Fruit fly (Drosophila melanogaster) whole organism, embryonic: ENCODE results near the gene Eig71Ej.

ENCODE experiments used
- Ada2b ChIP-seq: fragments of 200-800 bp; sonication (Bioruptor generic); IDR thresholded peaks from 2 replicates; pipeline ENCODE4 v1.3.6; 2022; ENCODE audit warnings: missing biosample characterization, missing genetic modification characterization
- Atf3 ChIP-seq: fragments of 200-800 bp; sonication (Bioruptor generic); optimal IDR thresholded peaks from 3 replicates; lab custom pipeline; 2016; ENCODE audit warnings: missing biosample characterization, missing genetic modification characterization
- CG10321 ChIP-seq: fragments of 200-800 bp; sonication (Bioruptor generic); IDR thresholded peaks from 2 replicates; pipeline ENCODE4 v1.3.6; 2022; ENCODE audit warnings: missing biosample characterization, missing genetic modification characterization
- CG10959 ChIP-seq: fragments of 200-800 bp; sonication (Bioruptor generic); IDR thresholded peaks from 2 replicates; pipeline ENCODE4 v1.3.6; 2022; ENCODE audit warnings: missing biosample characterization, missing genetic modification characterization
- CG11695 ChIP-seq: fragments of 200-800 bp; sonication (Bioruptor generic); IDR thresholded peaks from 3 replicates; pipeline ENCODE4 v1.3.6; 2022; ENCODE audit warnings: missing biosample characterization, missing genetic modification characterization
- CG11723 ChIP-seq: fragments of 200-800 bp; sonication (Bioruptor generic); optimal IDR thresholded peaks from 2 replicates; lab custom pipeline; 2017; ENCODE audit warnings: missing biosample characterization, mild to moderate bottlenecking, missing genetic modification characterization
- CG1529 ChIP-seq: fragments of 200-800 bp; sonication (Bioruptor generic); optimal IDR thresholded peaks from 3 replicates; lab custom pipeline; 2018; ENCODE audit warnings: missing biosample characterization, missing genetic modification characterization
- CG16779 ChIP-seq: fragments of 200-800 bp; sonication (Bioruptor generic); IDR thresholded peaks from 2 replicates; pipeline ENCODE4 v1.3.6; 2022; ENCODE audit warnings: missing biosample characterization, missing genetic modification characterization
- CG17829 ChIP-seq: fragments of 200-800 bp; optimal IDR thresholded peaks from 2 replicates; lab custom pipeline; 2019; ENCODE audit warnings: missing biosample characterization, mild to moderate bottlenecking, missing genetic modification characterization, moderate library complexity
- CG31441 ChIP-seq: fragments of 200-800 bp; sonication (Bioruptor generic); IDR thresholded peaks from 2 replicates; pipeline ENCODE4 v1.3.6; 2022; ENCODE audit warnings: missing biosample characterization, missing genetic modification characterization
- CG34376 ChIP-seq: fragments of 200-800 bp; sonication (Bioruptor generic); optimal IDR thresholded peaks from 2 replicates; lab custom pipeline; 2018; ENCODE audit warnings: missing biosample characterization, mild to moderate bottlenecking, missing genetic modification characterization
- CG4617 ChIP-seq: fragments of 200-800 bp; sonication (Bioruptor generic); optimal IDR thresholded peaks from 3 replicates; lab custom pipeline; 2016; ENCODE audit warnings: missing biosample characterization, missing genetic modification characterization, borderline replicate concordance
- CG6654 ChIP-seq: fragments of 200-800 bp; sonication (Bioruptor generic); optimal IDR thresholded peaks from 2 replicates; lab custom pipeline; 2017; ENCODE audit warnings: missing biosample characterization, mild to moderate bottlenecking, missing genetic modification characterization
- CG6689 ChIP-seq: fragments of 200-800 bp; sonication (Bioruptor generic); IDR thresholded peaks from 2 replicates; pipeline ENCODE4 v1.3.6; 2022; ENCODE audit warnings: missing biosample characterization, missing genetic modification characterization
- CG7372 ChIP-seq: fragments of 200-800 bp; sonication (Bioruptor generic); IDR thresholded peaks from 2 replicates; pipeline ENCODE4 v1.3.6; 2022; ENCODE audit warnings: missing biosample characterization, missing genetic modification characterization
- CG7786 ChIP-seq: fragments of 200-800 bp; sonication (Bioruptor generic); optimal IDR thresholded peaks from 2 replicates; lab custom pipeline; 2016; ENCODE audit warnings: missing biosample characterization, missing genetic modification characterization
- CG8089 ChIP-seq: fragments of 200-800 bp; sonication (Bioruptor generic); optimal IDR thresholded peaks from 3 replicates; lab custom pipeline; 2016; ENCODE audit warnings: missing biosample characterization, missing genetic modification characterization
- CG8281 ChIP-seq: fragments of 200-800 bp; sonication (Bioruptor generic); optimal IDR thresholded peaks from 2 replicates; lab custom pipeline; 2018; ENCODE audit warnings: missing biosample characterization, mild to moderate bottlenecking, missing genetic modification characterization, moderate library complexity
- CG8765 ChIP-seq: fragments of 200-800 bp; sonication (Bioruptor generic); IDR thresholded peaks from 2 replicates; pipeline ENCODE4 v1.3.6; 2022; ENCODE audit warnings: missing biosample characterization, missing genetic modification characterization
- CG9437 ChIP-seq: fragments of 200-800 bp; sonication (Bioruptor generic); optimal IDR thresholded peaks from 2 replicates; lab custom pipeline; 2018; ENCODE audit warnings: missing biosample characterization, mild to moderate bottlenecking, missing genetic modification characterization
- CG9609 ChIP-seq: fragments of 200-800 bp; sonication (Bioruptor generic); optimal IDR thresholded peaks from 3 replicates; lab custom pipeline; 2016; ENCODE audit warnings: missing biosample characterization, missing genetic modification characterization
- Dad ChIP-seq: fragments of 200-800 bp; sonication (Bioruptor generic); optimal IDR thresholded peaks from 3 replicates; lab custom pipeline; 2016; ENCODE audit warnings: missing biosample characterization, missing genetic modification characterization
- Dip3 ChIP-seq: fragments of 200-800 bp; sonication (Bioruptor generic); optimal IDR thresholded peaks from 3 replicates; lab custom pipeline; 2016; ENCODE audit warnings: missing biosample characterization, missing genetic modification characterization
- Drgx ChIP-seq: fragments of 200-800 bp; sonication (Bioruptor generic); IDR thresholded peaks from 2 replicates; pipeline ENCODE4 v1.3.6; 2022; ENCODE audit warnings: missing biosample characterization, missing genetic modification characterization
- Hr39 ChIP-seq: fragments of >200 bp; optimal IDR thresholded peaks from 2 replicates; lab custom pipeline; 2017
- Hr51 ChIP-seq, 2 experiments: fragments of 200-800 bp; sonication (Bioruptor generic); optimal IDR thresholded peaks; 2 replicates in 1 of 2; 3 replicates in 1 of 2; lab custom pipeline; 2016 to 2018; ENCODE audit warnings: missing biosample characterization in 2 of 2, missing genetic modification characterization in 2 of 2, mild to moderate bottlenecking in 1 of 2, moderate library complexity in 1 of 2
- Lim3 ChIP-seq: fragments of 200-800 bp; sonication (Bioruptor generic); IDR thresholded peaks from 2 replicates; pipeline ENCODE4 v1.3.6; 2022; ENCODE audit warnings: missing biosample characterization, missing genetic modification characterization
- MBD-R2 ChIP-seq: fragments of 200-800 bp; sonication (Bioruptor generic); IDR thresholded peaks from 2 replicates; pipeline ENCODE4 v1.3.6; 2022; ENCODE audit warnings: missing biosample characterization, missing genetic modification characterization
- PHDP ChIP-seq: fragments of 200-800 bp; sonication (Bioruptor generic); optimal IDR thresholded peaks from 3 replicates; lab custom pipeline; 2018; ENCODE audit warnings: missing biosample characterization, mild to moderate bottlenecking, missing genetic modification characterization, moderate library complexity
- Ravus ChIP-seq: fragments of 200-800 bp; sonication (Bioruptor generic); IDR thresholded peaks from 2 replicates; pipeline ENCODE4 v1.3.6; 2022; ENCODE audit warnings: missing biosample characterization, missing genetic modification characterization
- YL-1 ChIP-seq: fragments of 200-800 bp; sonication (Bioruptor generic); optimal IDR thresholded peaks from 3 replicates; lab custom pipeline; 2017; ENCODE audit warnings: missing biosample characterization, mild to moderate bottlenecking, missing genetic modification characterization
- al ChIP-seq: fragments of 200-800 bp; sonication (Bioruptor generic); IDR thresholded peaks from 2 replicates; pipeline ENCODE4 v1.3.6; 2022; ENCODE audit warnings: missing biosample characterization, missing genetic modification characterization
- ash1 ChIP-seq: fragments of 200-800 bp; sonication (Bioruptor generic); optimal IDR thresholded peaks from 2 replicates; lab custom pipeline; 2018; ENCODE audit warnings: missing biosample characterization, mild to moderate bottlenecking, missing genetic modification characterization
- bcd ChIP-seq: fragments of 200-800 bp; sonication (Bioruptor generic); optimal IDR thresholded peaks from 2 replicates; lab custom pipeline; 2017; ENCODE audit warnings: missing biosample characterization, mild to moderate bottlenecking, missing genetic modification characterization
- br ChIP-seq: fragments of >200 bp; optimal IDR thresholded peaks from 2 replicates; lab custom pipeline; 2017
- crc ChIP-seq: fragments of 200-800 bp; sonication (Bioruptor generic); optimal IDR thresholded peaks from 2 replicates; lab custom pipeline; 2016; ENCODE audit warnings: missing biosample characterization, missing genetic modification characterization
- dimm ChIP-seq: fragments of 200-800 bp; sonication (Bioruptor generic); IDR thresholded peaks from 2 replicates; pipeline ENCODE4 v1.3.6; 2022; ENCODE audit warnings: missing biosample characterization, missing genetic modification characterization
- fd3F ChIP-seq: fragments of 200-800 bp; sonication (Bioruptor generic); optimal IDR thresholded peaks from 2 replicates; lab custom pipeline; 2018; ENCODE audit warnings: missing biosample characterization, mild to moderate bottlenecking, missing genetic modification characterization, moderate library complexity
- fd64A ChIP-seq: fragments of 200-800 bp; sonication (Bioruptor generic); optimal IDR thresholded peaks from 3 replicates; lab custom pipeline; 2018; ENCODE audit warnings: missing biosample characterization, mild to moderate bottlenecking, missing genetic modification characterization
- gcm ChIP-seq: fragments of 200-800 bp; sonication (Bioruptor generic); optimal IDR thresholded peaks from 2 replicates; lab custom pipeline; 2019; ENCODE audit warnings: missing biosample characterization, mild to moderate bottlenecking, missing genetic modification characterization, moderate library complexity
- hb ChIP-seq: fragments of 200-800 bp; sonication (Bioruptor generic); IDR thresholded peaks from 3 replicates; pipeline ENCODE4 v1.3.6; 2022; ENCODE audit warnings: missing biosample characterization, missing genetic modification characterization; ENCODE audit not compliant: partially characterized antibody
- her ChIP-seq: fragments of 200-800 bp; sonication (Bioruptor generic); optimal IDR thresholded peaks from 2 replicates; lab custom pipeline; 2016; ENCODE audit warnings: missing biosample characterization, missing genetic modification characterization
- lbe ChIP-seq: fragments of 200-800 bp; sonication (Bioruptor generic); optimal IDR thresholded peaks from 2 replicates; lab custom pipeline; 2016; ENCODE audit warnings: missing biosample characterization, mild to moderate bottlenecking, missing genetic modification characterization
- peb ChIP-seq: fragments of 200-800 bp; sonication (Bioruptor generic); IDR thresholded peaks from 2 replicates; pipeline ENCODE4 v1.3.6; 2022; ENCODE audit warnings: missing biosample characterization, missing genetic modification characterization
- ro ChIP-seq: fragments of 200-800 bp; sonication (Bioruptor generic); IDR thresholded peaks from 2 replicates; pipeline ENCODE4 v1.3.6; 2022; ENCODE audit warnings: missing biosample characterization, missing genetic modification characterization
- row ChIP-seq: fragments of 200-800 bp; sonication (Bioruptor generic); IDR thresholded peaks from 3 replicates; pipeline ENCODE4 v1.3.6; 2022; ENCODE audit warnings: missing biosample characterization, missing genetic modification characterization
- tap ChIP-seq: fragments of 200-800 bp; optimal IDR thresholded peaks from 3 replicates; lab custom pipeline; 2019; ENCODE audit warnings: missing biosample characterization, mild to moderate bottlenecking, missing genetic modification characterization, moderate library complexity
- tx ChIP-seq: fragments of 200-800 bp; sonication (Bioruptor generic); optimal IDR thresholded peaks from 2 replicates; lab custom pipeline; 2016; ENCODE audit warnings: missing biosample characterization, missing genetic modification characterization
- vnd ChIP-seq: fragments of 200-800 bp; sonication (Bioruptor generic); IDR thresholded peaks from 3 replicates; pipeline ENCODE4 v1.3.6; 2022; ENCODE audit warnings: missing biosample characterization, missing genetic modification characterization; ENCODE audit not compliant: partially characterized antibody

Eig71Ej gene

dm6 chr3L:15627295-15627694 lies 33.5 kb downstream of the Eig71Ej start (continued):
- no peak for TF ChIP-seq dimm (GFP tag; lab: Robert Waterston, UW)
- no peak for TF ChIP-seq lbe
- TF ChIP-seq CG9437 (GFP tag; lab: Kevin White, UChicago), result peak; percentile 31
- no peak for TF ChIP-seq gcm (GFP tag; lab: Kevin White, UChicago)
- TF ChIP-seq CG16779 (GFP tag; lab: Robert Waterston, UW), result 0 out of 2 replicates have a peak, but pooled peaks have one; percentile 27
- no peak for TF ChIP-seq her (GFP tag; lab: Kevin White, UChicago)
- TF ChIP-seq bcd (GFP tag; lab: Kevin White, UChicago), result no peak
- no peak for TF ChIP-seq Ada2b (GFP tag; lab: Robert Waterston, UW)

- TF ChIP-seq CG4617 (peak; percentile 57), Hr39 (lab: Kevin White, UChicago) (no peak), row (GFP tag; lab: Robert Waterston, UW) (peak; percentile 85), Ravus (GFP tag; lab: Robert Waterston, UW) (peak; percentile 48), MBD-R2 (no peak), CG6654 (GFP tag; lab: Kevin White, UChicago) (peak; percentile 87), CG9609 (GFP tag; lab: Kevin White, UChicago) (peak; percentile 22), crc (GFP tag; lab: Kevin White, UChicago) (no peak), YL-1 (GFP tag; lab: Kevin White, UChicago) (peak; percentile 66), Lim3 (no peak), CG10321 (no peak), Hr51 (GFP tag; optimal IDR thresholded peaks at IDR 0.05; lab: Kevin White, UChicago) (peak in 1 of 2 experiments; percentile 95), hb (GFP tag; lab: Robert Waterston, UW) (no peak), fd64A (GFP tag; lab: Kevin White, UChicago) (peak; percentile 80), CG6689 (GFP tag; lab: Robert Waterston, UW) (peak; percentile 90), CG31441 (GFP tag; lab: Robert Waterston, UW) (peak; percentile 96), Drgx (GFP tag; lab: Robert Waterston, UW) (peak; percentile 90), Atf3 (GFP tag; lab: Kevin White, UChicago) (peak; percentile 13), CG11695 (GFP tag; lab: Robert Waterston, UW) (peak; percentile 89), br (lab: Kevin White, UChicago) (no peak), ro (GFP tag; lab: Robert Waterston, UW) (peak; percentile 62; the same call in 1 of the 2 replicates), CG1529 (peak; percentile 87), CG8089 (GFP tag; lab: Kevin White, UChicago) (no peak), tx (GFP tag; lab: Kevin White, UChicago) (no peak), Dip3 (GFP tag; lab: Kevin White, UChicago) (peak; percentile 15), vnd (GFP tag; lab: Robert Waterston, UW) (no peak), CG34376 (no peak), ash1 (GFP tag; lab: Kevin White, UChicago) (no peak), CG7786 (GFP tag; lab: Kevin White, UChicago) (peak; percentile 34), al (GFP tag; lab: Robert Waterston, UW) (peak; percentile 88), CG8281 (peak; percentile 79), lbe (no peak), Dad (GFP tag; lab: Kevin White, UChicago) (no peak), peb (peak; percentile 46; the same call in 1 of the 2 replicates), CG8765 (GFP tag; lab: Robert Waterston, UW) (peak; percentile 34; the same call in 1 of the 2 replicates), CG10959 (GFP tag; lab: Robert Waterston, UW) (peak; percentile 7; the same call in 1 of the 2 replicates), CG7372 (peak; percentile 87), PHDP (tag; lab: Kevin White, UChicago) (peak; percentile 95), fd3F (peak; percentile 89), CG11723 (peak; percentile 74), tap (tag; lab: Kevin White, UChicago) (peak; percentile 84), CG17829 (tag; lab: Kevin White, UChicago) (peak; percentile 91)
These were observed 35.0 kb downstream of the Eig71Ej start for dm6 chr3L:15625676-15626414.
